Worm (Caenorhabditis elegans): Measurements from ENCODE around the gene npp-25.
A peak's percentile ranks its signal among the peaks of the same experiment; 100 is the strongest.

npp-25 gene

ce11 chrIII:12967437-12968043 lies 41.7 kb upstream of the npp-25 start:
- TF ChIP-seq nfya-1 (tag; optimal IDR thresholded peaks at IDR 0.05) (no peak), ref-2 (tag; optimal IDR thresholded peaks at IDR 0.05) (no peak), ceh-30 (tag; optimal IDR thresholded peaks at IDR 0.05) (no peak), gmeb-2 (tag; optimal IDR thresholded peaks at IDR 0.05) (no peak), elt-2 (tag; optimal IDR thresholded peaks at IDR 0.05) (peak; percentile 64)

ce11 chrIII:12966895-12967294 lies 41.1 kb upstream of the npp-25 start, which contains the start of gene ttm-1:
Gene ttm-1 (minus strand): TSS chrIII:12966995.
- no peak for TF ChIP-seq ceh-45 (GFP tag; IDR thresholded peaks at IDR 0.05)
- no peak for TF ChIP-seq mec-3 (tag; optimal IDR thresholded peaks at IDR 0.05; ENCODE audit: borderline replicate concordance)
- no peak for TF ChIP-seq eyg-1 (tag; optimal IDR thresholded peaks at IDR 0.05)
- no peak for TF ChIP-seq unc-86 (tag; optimal IDR thresholded peaks at IDR 0.05)
- TF ChIP-seq hlh-8 (tag; optimal IDR thresholded peaks at IDR 0.05) = no peak
- no peak for TF ChIP-seq tbx-7 (tag; optimal IDR thresholded peaks at IDR 0.05)
- TF ChIP-seq dve-1 (tag; optimal IDR thresholded peaks at IDR 0.05) = no peak
- TF ChIP-seq T23F11.4 (GFP tag; optimal IDR thresholded peaks at IDR 0.05) = no peak
- no peak for TF ChIP-seq elt-2 (tag; optimal IDR thresholded peaks at IDR 0.05)
- no peak for TF ChIP-seq ceh-6 (GFP tag; optimal IDR thresholded peaks at IDR 0.05)
- no peak for TF ChIP-seq dmd-4 (tag; optimal IDR thresholded peaks at IDR 0.05; ENCODE audit: borderline replicate concordance)
- TF ChIP-seq unc-3 (GFP tag; conservative IDR thresholded peaks at IDR 0.05) = no peak
- no peak for TF ChIP-seq unc-3 (tag; optimal IDR thresholded peaks at IDR 0.05)

- TF ChIP-seq zip-5 (tag; optimal IDR thresholded peaks at IDR 0.05) (no peak), elt-2 (tag; optimal IDR thresholded peaks at IDR 0.05) (no peak), ceh-24 (tag; optimal IDR thresholded peaks at IDR 0.05) (no peak), nfya-1 (tag; optimal IDR thresholded peaks at IDR 0.05) (no peak), nhr-11 (tag; optimal IDR thresholded peaks at IDR 0.05) (no peak)
Observed at ce11 chrIII:12960705-12961104, 34.9 kb upstream of the npp-25 start.

- TF ChIP-seq T23F11.4 (GFP tag; optimal IDR thresholded peaks at IDR 0.05) (no peak), elt-2 (tag; optimal IDR thresholded peaks at IDR 0.05) (peak; percentile 10), fkh-6 (tag; optimal IDR thresholded peaks at IDR 0.05) (no peak)
Observed at ce11 chrIII:12959286-12959685, 33.5 kb upstream of the npp-25 start.

ce11 chrIII:12952615-12953014 lies 26.8 kb upstream of the npp-25 start:
- TF ChIP-seq nhr-232 (tag; optimal IDR thresholded peaks at IDR 0.05) = no peak
- no peak for TF ChIP-seq fkh-6 (tag; optimal IDR thresholded peaks at IDR 0.05)
- no peak for TF ChIP-seq ceh-18 (tag; optimal IDR thresholded peaks at IDR 0.05)
- TF ChIP-seq zip-5 (tag; optimal IDR thresholded peaks at IDR 0.05) = no peak
- no peak for TF ChIP-seq dve-1 (tag; optimal IDR thresholded peaks at IDR 0.05)
- no peak for TF ChIP-seq pha-2 (tag; optimal IDR thresholded peaks at IDR 0.05)
- TF ChIP-seq che-1 (tag; optimal IDR thresholded peaks at IDR 0.05) = no peak
- no peak for TF ChIP-seq syd-9 (tag; optimal IDR thresholded peaks at IDR 0.05)
- TF ChIP-seq hlh-15 (tag; optimal IDR thresholded peaks at IDR 0.05) = no peak
- no peak for TF ChIP-seq Y22D7AL.16 (tag; optimal IDR thresholded peaks at IDR 0.05)
- no peak for TF ChIP-seq ceh-6 (GFP tag; optimal IDR thresholded peaks at IDR 0.05)
- no peak for TF ChIP-seq nfya-1 (tag; optimal IDR thresholded peaks at IDR 0.05)
- no peak for TF ChIP-seq ceh-34 (tag; optimal IDR thresholded peaks at IDR 0.05)
- no peak for TF ChIP-seq eyg-1 (tag; optimal IDR thresholded peaks at IDR 0.05)

- TF ChIP-seq ceh-48 (tag; optimal IDR thresholded peaks at IDR 0.05) = peak; percentile 44
- TF ChIP-seq Y22D7AL.16 (tag; optimal IDR thresholded peaks at IDR 0.05) = no peak
Observed at ce11 chrIII:12951362-12952228, 25.8 kb upstream of the npp-25 start, which contains the start of gene Y39E4A.1. Gene Y39E4A.1 (plus strand): TSS chrIII:12951412.
